Fruit fly (Drosophila melanogaster): ENCODE measurements around the gene IleRS-m.

dm6 chr3L:16145931-16146538 is 46.0 kb downstream of the IleRS-m start:
- TF ChIP-seq CG8478 (optimal IDR thresholded peaks at IDR 0.05) (no peak), psq (optimal IDR thresholded peaks at IDR 0.05) (no peak)

Data from whole organism.